Worm (Caenorhabditis elegans) whole organism, L2 larva: ENCODE data around the gene Y43B11AR.3.

ENCODE experiments used
- ceh-82 ChIP-seq: fragments of 150-350 bp; optimal IDR thresholded peaks from 2 replicates; lab custom pipeline; 2014; ENCODE audit warnings: missing biosample characterization, missing genetic modification characterization
- lin-39 ChIP-seq: fragments of 150-350 bp; optimal IDR thresholded peaks from 2 replicates; lab custom pipeline; 2014; ENCODE audit warnings: missing biosample characterization, missing genetic modification reagents, missing genetic modification characterization
- skn-1 ChIP-seq: sonication (generic microtip); optimal IDR thresholded peaks from 2 replicates; lab custom pipeline; 2017; ENCODE audit warnings: missing biosample characterization, missing genetic modification characterization
- unc-62 ChIP-seq: fragments of 150-350 bp; optimal IDR thresholded peaks from 2 replicates; lab custom pipeline; 2014; ENCODE audit warnings: missing biosample characterization, missing genetic modification reagents, missing genetic modification characterization

- TF ChIP-seq skn-1 (tag; lab: Kevin White, UChicago) (no peak), unc-62 (GFP tag; lab: Kevin White, UChicago) (no peak), ceh-82 (tag; lab: Kevin White, UChicago) (no peak), lin-39 (tag; lab: Kevin White, UChicago) (no peak)
These were observed 12.0 kb upstream of the Y43B11AR.3 start for ce11 chrIV:7095396-7095964.
